Worm (Caenorhabditis elegans) whole organism, L2 larva: ENCODE measurements around the gene irld-65.

Experiments used
- F13H6.1 ChIP-seq: sonication (generic microtip); optimal IDR thresholded peaks from 2 replicates; lab custom pipeline; 2016; ENCODE audit warnings: missing genetic modification characterization, missing compliant biosample characterization
- R02D3.7 ChIP-seq: fragments of 150-350 bp; optimal IDR thresholded peaks from 2 replicates; lab custom pipeline; 2014; ENCODE audit warnings: missing biosample characterization, missing genetic modification characterization
- Y55F3AM.14 ChIP-seq: fragments of 200-800 bp; sonication (Bioruptor generic); optimal IDR thresholded peaks from 2 replicates; lab custom pipeline; 2018; ENCODE audit warnings: mild to moderate bottlenecking, missing genetic modification characterization, missing compliant biosample characterization
- ZK546.5 ChIP-seq: sonication (generic microtip); optimal IDR thresholded peaks from 2 replicates; lab custom pipeline; 2017; ENCODE audit warnings: missing biosample characterization, missing genetic modification characterization
- aly-2 ChIP-seq: fragments of 150-350 bp; optimal IDR thresholded peaks from 2 replicates; lab custom pipeline; 2014; ENCODE audit warnings: missing biosample characterization, missing genetic modification characterization
- ama-1 ChIP-seq: fragments of 150-350 bp; optimal IDR thresholded peaks from 2 replicates; lab custom pipeline; 2018; ENCODE audit warnings: inconsistent platforms
- blmp-1 ChIP-seq: sonication (generic microtip); optimal IDR thresholded peaks from 2 replicates; lab custom pipeline; 2017; ENCODE audit warnings: missing genetic modification characterization, mild to moderate bottlenecking, missing compliant biosample characterization, antibody characterized with exemption, moderate library complexity; ENCODE audit not compliant: insufficient read depth
- ceh-16 ChIP-seq: fragments of 150-350 bp; optimal IDR thresholded peaks from 2 replicates; lab custom pipeline; 2014; ENCODE audit warnings: missing biosample characterization, missing genetic modification characterization
- ceh-82 ChIP-seq: fragments of 150-350 bp; optimal IDR thresholded peaks from 2 replicates; lab custom pipeline; 2014; ENCODE audit warnings: missing biosample characterization, missing genetic modification characterization
- crh-2 ChIP-seq: sonication (generic microtip); optimal IDR thresholded peaks from 2 replicates; lab custom pipeline; 2017; ENCODE audit warnings: missing biosample characterization, missing genetic modification characterization
- egl-27 ChIP-seq: sonication (generic microtip); optimal IDR thresholded peaks from 3 replicates; lab custom pipeline; 2017; ENCODE audit warnings: missing biosample characterization, missing genetic modification reagents, missing genetic modification characterization
- elt-3 ChIP-seq: sonication (generic microtip); optimal IDR thresholded peaks from 2 replicates; lab custom pipeline; 2017; ENCODE audit warnings: missing biosample characterization, missing genetic modification characterization
- gmeb-1 ChIP-seq: fragments of 150-350 bp; optimal IDR thresholded peaks from 2 replicates; lab custom pipeline; 2014; ENCODE audit warnings: missing biosample characterization, missing genetic modification characterization
- lin-13 ChIP-seq: fragments of 150-350 bp; optimal IDR thresholded peaks from 2 replicates; lab custom pipeline; 2014; ENCODE audit warnings: missing biosample characterization, missing genetic modification reagents, missing genetic modification characterization
- lsy-2 ChIP-seq, 2 experiments: fragments of 150-350 bp in 1 of 2; sonication (generic microtip) in 1 of 2; optimal IDR thresholded peaks; 2 replicates each; lab custom pipeline; 2014 to 2017; ENCODE audit warnings: missing biosample characterization in 2 of 2, missing genetic modification characterization in 2 of 2
- mbf-1 ChIP-seq: sonication (generic microtip); optimal IDR thresholded peaks from 2 replicates; lab custom pipeline; 2017; ENCODE audit warnings: missing biosample characterization, missing genetic modification characterization
- nhr-10 ChIP-seq: sonication (generic microtip); optimal IDR thresholded peaks from 2 replicates; lab custom pipeline; 2017; ENCODE audit warnings: missing biosample characterization, missing genetic modification characterization
- nhr-11 ChIP-seq: fragments of 150-350 bp; optimal IDR thresholded peaks from 2 replicates; lab custom pipeline; 2014; ENCODE audit warnings: missing biosample characterization, missing genetic modification characterization
- nhr-129 ChIP-seq: fragments of 150-350 bp; optimal IDR thresholded peaks from 2 replicates; lab custom pipeline; 2014; ENCODE audit warnings: missing biosample characterization, missing genetic modification characterization
- nhr-21 ChIP-seq: fragments of 150-350 bp; optimal IDR thresholded peaks from 2 replicates; lab custom pipeline; 2014; ENCODE audit warnings: missing biosample characterization, missing genetic modification characterization
- nhr-237 ChIP-seq: fragments of 150-350 bp; optimal IDR thresholded peaks from 2 replicates; lab custom pipeline; 2014; ENCODE audit warnings: missing biosample characterization, missing genetic modification characterization
- nhr-25 ChIP-seq: fragments of 150-350 bp; sonication (generic microtip); optimal IDR thresholded peaks from 3 replicates; lab custom pipeline; 2014; ENCODE audit warnings: missing biosample characterization, missing genetic modification characterization
- nhr-77 ChIP-seq: fragments of 150-350 bp; optimal IDR thresholded peaks from 2 replicates; lab custom pipeline; 2014; ENCODE audit warnings: missing biosample characterization, missing genetic modification characterization
- peb-1 ChIP-seq: fragments of 150-350 bp; optimal IDR thresholded peaks from 2 replicates; lab custom pipeline; 2014; ENCODE audit warnings: missing biosample characterization, missing genetic modification characterization
- sem-4 ChIP-seq: fragments of 150-350 bp; optimal IDR thresholded peaks from 2 replicates; lab custom pipeline; 2014; ENCODE audit warnings: missing biosample characterization, missing genetic modification reagents, missing genetic modification characterization
- sma-3 ChIP-seq: sonication (generic microtip); optimal IDR thresholded peaks from 2 replicates; lab custom pipeline; 2016; ENCODE audit warnings: missing genetic modification reagents, missing genetic modification characterization, missing compliant biosample characterization
- snpc-4 ChIP-seq: fragments of 150-350 bp; optimal IDR thresholded peaks from 2 replicates; lab custom pipeline; 2014; ENCODE audit warnings: missing biosample characterization, missing genetic modification characterization
- unc-39 ChIP-seq: fragments of 150-350 bp; optimal IDR thresholded peaks from 2 replicates; lab custom pipeline; 2014; ENCODE audit warnings: missing biosample characterization, missing genetic modification characterization
- unc-55 ChIP-seq: fragments of 150-350 bp; sonication (generic microtip); optimal IDR thresholded peaks from 3 replicates; lab custom pipeline; 2014; ENCODE audit warnings: missing biosample characterization, missing genetic modification reagents, missing genetic modification characterization
- unc-62 ChIP-seq: fragments of 150-350 bp; optimal IDR thresholded peaks from 2 replicates; lab custom pipeline; 2014; ENCODE audit warnings: missing biosample characterization, missing genetic modification reagents, missing genetic modification characterization
- zag-1 ChIP-seq: fragments of 150-350 bp; optimal IDR thresholded peaks from 2 replicates; lab custom pipeline; 2014; ENCODE audit warnings: missing biosample characterization, missing genetic modification characterization
- ztf-1 ChIP-seq: fragments of 200-800 bp; sonication (Bioruptor generic); conservative IDR thresholded peaks from 2 replicates; pipeline ENCODE4 v1.3.6; 2022; ENCODE audit warnings: missing genetic modification characterization, missing compliant biosample characterization
- ztf-4 ChIP-seq: fragments of 150-350 bp; optimal IDR thresholded peaks from 2 replicates; lab custom pipeline; 2014; ENCODE audit warnings: missing biosample characterization, missing genetic modification characterization

irld-65 gene

ce11 chrII:2939681-2940080 lies 1.9 kb upstream of the irld-65 start:
- no peak for TF ChIP-seq ztf-1 (GFP tag; lab: Robert Waterston, UW)
- no peak for TF ChIP-seq sma-3 (GFP tag; lab: Kevin White, UChicago)
- no peak for TF ChIP-seq zag-1 (tag; lab: Kevin White, UChicago)
- TF ChIP-seq ceh-82 (tag; lab: Kevin White, UChicago): no peak
- no peak for TF ChIP-seq Y55F3AM.14 (GFP tag; lab: Kevin White, UChicago)
- TF ChIP-seq unc-62 (GFP tag; lab: Kevin White, UChicago): no peak
- TF ChIP-seq nhr-237 (tag; lab: Kevin White, UChicago): no peak
- TF ChIP-seq lsy-2 (tag; optimal IDR thresholded peaks at IDR 0.05; lab: Kevin White, UChicago): no peak
- TF ChIP-seq sem-4 (tag; lab: Kevin White, UChicago): no peak
- TF ChIP-seq aly-2 (tag; lab: Kevin White, UChicago): no peak
- no peak for TF ChIP-seq peb-1 (tag; lab: Kevin White, UChicago)
- no peak for TF ChIP-seq nhr-21 (tag; lab: Kevin White, UChicago)
- TF ChIP-seq ztf-4: no peak
- no peak for TF ChIP-seq egl-27 (tag; lab: Kevin White, UChicago)
- TF ChIP-seq elt-3 (tag; lab: Kevin White, UChicago): no peak
- TF ChIP-seq ama-1: no peak

DNA sequence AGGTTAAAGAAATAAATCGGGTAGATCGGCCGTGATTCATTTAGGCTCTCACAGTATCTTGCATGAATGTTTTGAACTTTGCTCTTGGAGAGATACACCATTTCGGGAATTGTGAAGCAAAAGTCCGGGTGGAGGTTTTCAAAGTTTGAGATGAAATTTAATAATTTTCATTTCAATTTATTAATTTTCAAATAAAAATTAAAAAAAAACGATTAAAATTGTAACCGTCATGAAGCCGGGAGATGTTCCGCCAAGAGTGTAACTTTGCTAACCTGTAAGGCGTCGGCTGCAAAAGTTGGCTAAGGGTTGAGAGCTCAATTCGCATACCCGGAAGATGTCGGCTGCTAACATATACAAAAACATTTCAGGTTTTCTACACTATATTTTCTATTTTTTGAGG lies 3.4 kb downstream of the irld-65 start, which contains the start of gene irld-67:
Gene irld-67, minus strand, starts transcription at position 101 of the 400 bp plus-strand sequence.
- TF ChIP-seq mbf-1 (tag; lab: Kevin White, UChicago): no peak
- TF ChIP-seq Y55F3AM.14 (GFP tag; lab: Kevin White, UChicago): no peak
- TF ChIP-seq blmp-1: no peak
- no peak for TF ChIP-seq snpc-4 (tag; lab: Kevin White, UChicago)

- TF ChIP-seq Y55F3AM.14 (GFP tag; lab: Kevin White, UChicago) (no peak), nhr-237 (tag; lab: Kevin White, UChicago) (no peak)
These were observed 6.2 kb downstream of the irld-65 start for ce11 chrII:2931564-2931963.

DNA sequence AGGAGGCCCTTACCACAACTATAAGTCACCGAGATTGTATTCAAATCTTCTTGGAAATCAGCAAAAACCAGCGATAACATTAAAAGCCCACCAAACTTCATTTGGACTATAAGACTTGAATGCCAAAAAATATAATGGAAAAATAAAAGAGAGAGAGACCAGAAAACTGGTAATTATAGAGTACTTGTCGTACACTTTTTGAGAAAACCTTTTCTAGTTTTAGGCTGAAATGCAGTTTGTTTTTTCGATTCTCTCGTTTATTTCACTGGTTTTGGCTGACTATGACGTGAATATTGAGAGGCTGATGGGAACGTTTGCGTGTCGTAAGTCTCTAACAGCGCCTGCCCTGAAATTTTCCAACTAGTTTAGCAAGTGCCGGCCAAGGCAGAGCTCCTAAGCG lies 7.3 kb downstream of the irld-65 start, which contains the start of the genes irld-64 and irld-63:
Gene irld-64, minus strand, starts transcription at position 101 of the 400 bp plus-strand sequence.
Gene irld-63, plus strand, starts transcription at position 230 of the 400 bp plus-strand sequence.
- no peak for TF ChIP-seq nhr-21 (tag; lab: Kevin White, UChicago)
- TF ChIP-seq peb-1 (tag; lab: Kevin White, UChicago): no peak
- TF ChIP-seq nhr-129 (tag; lab: Kevin White, UChicago): no peak
- no peak for TF ChIP-seq egl-27 (tag; lab: Kevin White, UChicago)
- TF ChIP-seq lin-13 (GFP tag; lab: Kevin White, UChicago): no peak
- no peak for TF ChIP-seq Y55F3AM.14 (GFP tag; lab: Kevin White, UChicago)
- no peak for TF ChIP-seq gmeb-1
- TF ChIP-seq ama-1: no peak
- no peak for TF ChIP-seq sem-4 (tag; lab: Kevin White, UChicago)
- TF ChIP-seq nhr-25 (tag; lab: Kevin White, UChicago): no peak

ce11 chrII:2929846-2930245 lies 7.9 kb downstream of the irld-65 start:
- TF ChIP-seq unc-39 (tag; lab: Kevin White, UChicago) (no peak), zag-1 (tag; lab: Kevin White, UChicago) (no peak), ceh-16 (tag; lab: Kevin White, UChicago) (no peak), ceh-82 (tag; lab: Kevin White, UChicago) (no peak), crh-2 (tag; lab: Kevin White, UChicago) (no peak), F13H6.1 (tag; lab: Kevin White, UChicago) (no peak), ZK546.5 (tag; lab: Kevin White, UChicago) (no peak), nhr-25 (tag; lab: Kevin White, UChicago) (no peak), R02D3.7 (tag; lab: Kevin White, UChicago) (no peak), nhr-237 (tag; lab: Kevin White, UChicago) (no peak), nhr-77 (tag; lab: Kevin White, UChicago) (no peak), unc-55 (GFP tag; lab: Kevin White, UChicago) (no peak), nhr-10 (tag; lab: Kevin White, UChicago) (no peak), lin-13 (GFP tag; lab: Kevin White, UChicago) (no peak), nhr-11 (tag; lab: Kevin White, UChicago) (no peak), blmp-1 (no peak), lsy-2 (tag; optimal IDR thresholded peaks at IDR 0.05; lab: Kevin White, UChicago) (no peak), mbf-1 (tag; lab: Kevin White, UChicago) (no peak), nhr-129 (tag; lab: Kevin White, UChicago) (no peak)
